Worm (Caenorhabditis elegans) whole organism, midembryonic: ENCODE data around the gene glb-30.

Experiments
- T22C8.4 ChIP-seq: fragments of 200-800 bp; sonication (Bioruptor generic); IDR thresholded peaks from 2 replicates; pipeline ENCODE4 v1.3.6; 2022; ENCODE audit warnings: missing genetic modification characterization, missing compliant biosample characterization
- cog-1 ChIP-seq: sonication (generic microtip); optimal IDR thresholded peaks from 2 replicates; lab custom pipeline; 2016; ENCODE audit warnings: missing genetic modification characterization, missing compliant biosample characterization
- flt-1 ChIP-seq: fragments of 200-800 bp; sonication (Bioruptor generic); IDR thresholded peaks from 2 replicates; pipeline ENCODE4 v1.3.6; 2022; ENCODE audit warnings: missing genetic modification characterization, missing compliant biosample characterization
- klf-2 ChIP-seq: fragments of 200-800 bp; sonication (Bioruptor generic); conservative IDR thresholded peaks from 2 replicates; pipeline ENCODE4 v1.3.6; 2022; ENCODE audit warnings: missing genetic modification reagents, missing genetic modification characterization, missing compliant biosample characterization
- med-1 ChIP-seq: sonication (generic microtip); optimal IDR thresholded peaks from 2 replicates; lab custom pipeline; 2017; ENCODE audit warnings: missing genetic modification characterization, mild to moderate bottlenecking, missing compliant biosample characterization, antibody characterized with exemption, missing genetic modification reagents; ENCODE audit not compliant: insufficient read depth
- ref-1 ChIP-seq: fragments of 200-800 bp; sonication (Bioruptor generic); conservative IDR thresholded peaks from 2 replicates; pipeline ENCODE4 v1.3.6; 2022; ENCODE audit warnings: missing genetic modification reagents, missing genetic modification characterization, missing compliant biosample characterization
- tab-1 ChIP-seq: fragments of 200-800 bp; sonication (Bioruptor generic); IDR thresholded peaks from 2 replicates; pipeline ENCODE4 v1.3.6; 2022; ENCODE audit warnings: missing genetic modification characterization, missing compliant biosample characterization
- ztf-23 ChIP-seq: fragments of 200-800 bp; sonication (Bioruptor generic); IDR thresholded peaks from 2 replicates; pipeline ENCODE4 v1.3.6; 2022; ENCODE audit warnings: missing genetic modification reagents, missing genetic modification characterization, missing compliant biosample characterization
- ztf-29 ChIP-seq: fragments of 200-800 bp; sonication (Bioruptor generic); IDR thresholded peaks from 2 replicates; pipeline ENCODE4 v1.3.6; 2022; ENCODE audit warnings: missing genetic modification reagents, missing genetic modification characterization, missing compliant biosample characterization

glb-30 gene

DNA sequence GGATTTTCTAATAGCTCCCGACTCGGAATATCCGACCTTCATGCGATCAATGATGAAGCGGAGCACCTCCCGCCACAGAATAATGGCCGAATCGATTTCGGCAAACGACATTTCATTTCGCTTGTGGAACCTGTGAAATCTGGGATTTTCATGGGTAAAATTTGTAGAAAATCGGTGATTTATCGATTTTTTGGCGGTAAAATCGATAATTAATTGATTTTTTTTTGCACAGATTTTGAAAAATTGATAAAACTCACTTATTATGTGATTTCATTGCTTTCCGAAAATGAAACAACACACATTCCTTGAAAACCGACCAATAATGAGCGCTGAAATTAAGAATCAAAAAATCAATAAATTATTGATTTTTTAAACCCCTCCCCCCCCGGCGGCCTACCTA, 1.5 kb downstream of the glb-30 start:
- TF ChIP-seq T22C8.4 (GFP tag; lab: Robert Waterston, UW) = peak; percentile 72
- no peak for TF ChIP-seq flt-1 (GFP tag; lab: Robert Waterston, UW)

DNA sequence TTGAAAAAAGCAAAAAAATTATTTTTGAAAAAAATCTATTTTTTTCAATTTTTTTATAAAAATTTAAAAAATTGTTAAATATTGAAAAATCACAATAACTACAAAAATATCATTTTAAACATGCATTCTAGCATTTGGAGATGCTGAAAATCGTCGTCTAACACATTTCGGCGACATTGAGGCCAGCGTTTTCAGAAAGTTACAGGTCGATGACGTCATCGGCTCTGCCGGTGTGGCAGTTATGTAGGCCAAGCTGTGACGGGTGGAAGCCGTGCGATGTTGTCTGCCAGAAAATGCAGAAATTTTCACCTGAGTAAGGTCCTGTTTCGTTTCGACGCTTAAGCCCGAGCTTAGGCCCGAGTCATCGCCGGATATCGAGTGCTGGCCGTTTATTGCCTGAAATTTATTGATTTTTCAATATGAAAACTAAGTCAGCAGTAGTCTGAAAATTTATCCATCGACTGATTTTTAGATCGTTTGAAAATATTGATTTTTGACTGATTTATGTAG, 2.6 kb downstream of the glb-30 start, which contains the start of gene Y22D7AR.3:
TSS of gene Y22D7AR.3 (minus strand) at position 51 of the 510 bp plus-strand sequence.
- TF ChIP-seq cog-1 = no peak
- TF ChIP-seq T22C8.4 (GFP tag; lab: Robert Waterston, UW) = 0 out of 2 replicates have a peak, but pooled peaks have one; percentile 7
- TF ChIP-seq ztf-23 (GFP tag; lab: Robert Waterston, UW) = no peak

DNA sequence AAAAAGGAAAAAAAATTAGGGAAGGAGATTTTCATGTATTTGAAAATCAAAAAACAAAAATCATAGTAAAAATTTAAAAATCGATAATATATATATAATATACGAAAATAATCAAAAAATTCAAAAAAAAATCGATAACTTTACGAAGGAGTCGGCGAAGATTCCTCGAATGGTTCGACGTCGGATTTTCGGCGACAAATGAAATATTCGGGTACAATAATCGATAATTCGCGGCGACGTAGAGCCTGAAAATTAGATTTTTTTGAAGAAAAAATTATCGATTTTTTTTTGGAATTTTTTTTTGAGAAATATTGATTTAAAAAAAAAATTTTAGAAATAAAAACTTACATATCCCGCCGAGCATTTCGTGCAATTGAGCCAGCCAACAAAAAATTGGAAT, 3.0 kb downstream of the glb-30 start:
- no peak for TF ChIP-seq ztf-23 (GFP tag; lab: Robert Waterston, UW)
- peak; percentile 64; the same call in 1 of the 2 replicates for TF ChIP-seq T22C8.4 (GFP tag; lab: Robert Waterston, UW)

DNA sequence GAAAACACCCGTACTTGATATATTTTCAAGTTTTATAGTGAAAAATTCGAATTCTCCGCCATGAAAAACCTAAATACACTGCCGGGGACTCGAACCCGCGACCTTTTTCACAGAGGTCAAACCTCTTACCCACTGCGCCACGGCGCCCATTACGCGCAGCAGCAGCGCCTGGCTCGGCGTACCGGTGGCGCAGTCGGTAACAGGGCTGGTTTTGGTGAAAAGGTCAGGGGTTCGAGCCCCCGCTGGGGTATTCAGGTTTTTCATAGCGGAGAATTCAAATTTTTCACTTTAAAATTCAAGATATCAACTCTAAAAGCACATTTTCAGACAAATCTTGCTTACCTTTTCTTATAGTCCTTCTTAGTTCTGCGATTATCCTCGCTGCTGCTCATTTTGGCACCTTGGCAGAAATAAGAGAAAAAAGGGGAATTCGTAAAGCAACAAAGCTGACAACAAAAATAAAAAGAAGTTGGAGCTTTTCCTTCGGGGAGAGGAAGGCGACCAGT, 3.6 kb downstream of the glb-30 start, which contains the start of gene Y22D7AL.16:
TSS of gene Y22D7AL.16 (minus strand) at position 456 of the 506 bp plus-strand sequence.
- TF ChIP-seq T22C8.4 (GFP tag; lab: Robert Waterston, UW) (no peak), tab-1 (GFP tag; lab: Robert Waterston, UW) (no peak), ztf-29 (GFP tag; lab: Robert Waterston, UW) (no peak)

DNA sequence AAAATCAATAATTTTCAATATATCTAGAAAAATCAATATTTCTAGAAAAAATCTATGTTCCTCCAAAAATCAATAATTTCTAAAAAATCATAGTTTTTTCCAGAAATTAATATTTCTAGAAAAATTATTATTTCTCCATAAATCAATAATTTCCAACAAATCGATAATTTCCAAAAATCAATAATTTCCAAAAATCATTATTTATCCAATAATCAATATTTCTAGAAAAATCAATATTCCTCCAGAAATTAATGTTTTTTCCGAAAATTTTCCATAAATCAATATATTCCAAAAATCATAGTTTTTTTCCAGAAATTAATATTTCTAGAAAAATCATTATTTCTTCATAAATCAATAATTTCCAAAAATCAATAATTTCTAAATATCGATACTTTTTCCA, 5.4 kb downstream of the glb-30 start:
- peak; percentile 67 for TF ChIP-seq T22C8.4 (GFP tag; lab: Robert Waterston, UW)
- TF ChIP-seq klf-2 (GFP tag; lab: Robert Waterston, UW) = no peak

DNA sequence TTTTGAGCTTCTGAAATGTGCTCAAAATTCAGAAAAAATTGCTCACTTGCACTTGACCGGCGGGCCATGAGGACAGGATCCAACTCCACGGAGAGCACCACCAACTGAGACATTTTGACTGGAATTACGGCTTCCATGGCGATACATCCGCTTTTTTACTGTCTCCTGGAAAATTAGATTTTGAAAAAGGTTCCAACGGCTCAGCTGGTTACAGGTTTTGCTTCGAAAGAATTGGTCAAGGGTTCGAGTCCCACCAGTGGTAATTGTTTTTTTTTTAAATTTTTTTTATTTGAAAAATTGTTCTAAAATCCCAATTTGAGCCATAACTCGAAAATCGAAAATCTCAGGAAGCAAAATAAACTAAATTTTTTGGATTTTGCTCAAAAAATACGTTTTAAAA, 6.0 kb downstream of the glb-30 start:
- TF ChIP-seq tab-1 (GFP tag; lab: Robert Waterston, UW) (no peak), ztf-29 (GFP tag; lab: Robert Waterston, UW) (no peak), ref-1 (GFP tag; lab: Robert Waterston, UW) (no peak)

DNA sequence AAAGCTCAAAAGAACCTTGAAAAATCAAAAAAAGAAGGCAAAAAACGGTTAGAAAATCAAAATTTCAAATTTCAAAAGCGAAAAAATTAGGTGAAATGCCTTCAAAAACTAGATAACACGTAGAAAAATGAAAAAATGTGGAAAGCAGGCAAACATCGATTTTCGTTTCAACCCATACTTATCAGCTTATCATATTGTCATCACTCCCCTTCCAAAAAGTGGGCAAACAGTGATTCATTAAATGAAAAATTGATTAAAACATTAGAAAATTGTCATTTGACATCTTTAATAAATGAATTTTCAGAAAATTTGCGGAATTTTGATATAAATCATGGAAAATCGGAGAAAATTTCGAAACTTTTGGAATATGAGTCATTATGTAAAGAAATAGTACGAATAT, 7.4 kb downstream of the glb-30 start:
- TF ChIP-seq ztf-23 (GFP tag; lab: Robert Waterston, UW) = no peak
- TF ChIP-seq T22C8.4 (GFP tag; lab: Robert Waterston, UW) = no peak
- no peak for TF ChIP-seq ztf-29 (GFP tag; lab: Robert Waterston, UW)
- TF ChIP-seq cog-1 = no peak
- no peak for TF ChIP-seq med-1 (GFP tag; lab: Kevin White, UChicago)
- no peak for TF ChIP-seq klf-2 (GFP tag; lab: Robert Waterston, UW)
- no peak for TF ChIP-seq flt-1 (GFP tag; lab: Robert Waterston, UW)
- TF ChIP-seq ref-1 (GFP tag; lab: Robert Waterston, UW) = no peak
- no peak for TF ChIP-seq tab-1 (GFP tag; lab: Robert Waterston, UW)

DNA sequence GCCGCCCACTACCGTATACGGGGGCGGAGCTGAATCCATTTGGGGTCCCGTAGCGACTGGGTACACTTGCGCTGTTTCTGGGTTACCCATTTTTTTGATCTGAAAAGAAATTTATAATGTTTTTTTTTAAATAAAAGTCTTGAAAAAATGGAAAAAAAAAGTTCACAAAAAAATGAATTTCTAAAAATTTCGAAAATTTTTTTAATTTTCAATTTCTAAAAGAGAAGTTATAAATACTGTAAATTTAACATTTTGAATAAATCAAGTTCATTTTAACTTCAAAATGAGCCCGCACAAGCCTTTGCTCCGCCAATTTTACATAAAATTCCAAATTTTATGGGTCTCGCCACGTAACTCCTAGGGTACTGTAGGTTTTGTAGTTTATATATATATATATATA, 8.7 kb downstream of the glb-30 start, which contains the start of gene Y22D7AL.15:
TSS of gene Y22D7AL.15 (minus strand) at position 101 of the 400 bp plus-strand sequence.
- TF ChIP-seq flt-1 (GFP tag; lab: Robert Waterston, UW) = no peak
- no peak for TF ChIP-seq ref-1 (GFP tag; lab: Robert Waterston, UW)
- TF ChIP-seq T22C8.4 (GFP tag; lab: Robert Waterston, UW) = no peak
- TF ChIP-seq tab-1 (GFP tag; lab: Robert Waterston, UW) = no peak
- no peak for TF ChIP-seq med-1 (GFP tag; lab: Kevin White, UChicago)
- no peak for TF ChIP-seq ztf-23 (GFP tag; lab: Robert Waterston, UW)
- TF ChIP-seq cog-1 = no peak
- TF ChIP-seq ztf-29 (GFP tag; lab: Robert Waterston, UW) = no peak
- no peak for TF ChIP-seq klf-2 (GFP tag; lab: Robert Waterston, UW)

DNA sequence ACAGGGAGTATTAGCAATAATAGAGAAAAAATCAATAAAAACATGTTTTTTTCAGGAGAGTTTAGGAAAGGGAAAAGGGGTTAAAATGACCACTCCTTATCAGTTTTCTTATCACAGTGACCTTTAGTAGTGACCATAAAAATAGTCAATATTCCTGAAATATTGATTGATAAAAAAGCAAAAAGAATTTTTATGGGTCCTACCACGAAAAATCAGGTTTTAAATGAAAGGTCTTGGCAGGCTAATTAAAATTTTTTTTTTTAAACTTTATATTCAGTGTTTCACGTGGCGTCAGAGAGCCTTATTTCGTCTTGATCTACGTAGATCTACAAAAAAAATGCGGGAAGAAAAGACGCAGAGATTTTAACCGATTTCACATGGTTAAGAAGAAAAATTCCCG, 11.0 kb downstream of the glb-30 start, which contains the start of gene cht-4:
TSS of gene cht-4 (minus strand) at position 101 of the 400 bp plus-strand sequence.
- TF ChIP-seq T22C8.4 (GFP tag; lab: Robert Waterston, UW) (0 out of 2 replicates have a peak, but pooled peaks have one; percentile 33), flt-1 (GFP tag; lab: Robert Waterston, UW) (no peak), tab-1 (GFP tag; lab: Robert Waterston, UW) (no peak)

DNA sequence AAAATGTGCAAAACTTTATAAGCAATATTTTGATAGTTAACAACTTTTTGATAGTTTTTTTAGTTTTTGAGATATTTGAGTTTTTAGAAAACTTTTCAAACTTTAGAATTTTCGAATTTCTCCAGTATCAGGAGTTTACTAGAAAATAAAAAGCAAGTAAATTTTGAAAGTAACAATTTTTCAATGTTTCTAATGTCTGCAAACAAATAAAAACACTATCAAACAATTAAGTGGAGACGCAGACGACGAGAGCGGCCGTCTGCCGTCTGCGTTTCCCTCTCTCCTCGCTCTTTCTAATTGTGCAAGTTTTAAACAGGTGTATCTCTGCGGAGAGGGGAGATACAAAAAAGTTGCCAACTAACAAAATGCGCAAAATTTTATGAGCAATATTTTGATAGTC, 15.5 kb downstream of the glb-30 start:
- TF ChIP-seq ztf-29 (GFP tag; lab: Robert Waterston, UW) = no peak
- no peak for TF ChIP-seq tab-1 (GFP tag; lab: Robert Waterston, UW)
- no peak for TF ChIP-seq ztf-23 (GFP tag; lab: Robert Waterston, UW)
- TF ChIP-seq cog-1 = no peak
- no peak for TF ChIP-seq flt-1 (GFP tag; lab: Robert Waterston, UW)
- TF ChIP-seq T22C8.4 (GFP tag; lab: Robert Waterston, UW) = no peak
- TF ChIP-seq med-1 (GFP tag; lab: Kevin White, UChicago) = no peak
- TF ChIP-seq klf-2 (GFP tag; lab: Robert Waterston, UW) = no peak
- TF ChIP-seq ref-1 (GFP tag; lab: Robert Waterston, UW) = no peak

DNA sequence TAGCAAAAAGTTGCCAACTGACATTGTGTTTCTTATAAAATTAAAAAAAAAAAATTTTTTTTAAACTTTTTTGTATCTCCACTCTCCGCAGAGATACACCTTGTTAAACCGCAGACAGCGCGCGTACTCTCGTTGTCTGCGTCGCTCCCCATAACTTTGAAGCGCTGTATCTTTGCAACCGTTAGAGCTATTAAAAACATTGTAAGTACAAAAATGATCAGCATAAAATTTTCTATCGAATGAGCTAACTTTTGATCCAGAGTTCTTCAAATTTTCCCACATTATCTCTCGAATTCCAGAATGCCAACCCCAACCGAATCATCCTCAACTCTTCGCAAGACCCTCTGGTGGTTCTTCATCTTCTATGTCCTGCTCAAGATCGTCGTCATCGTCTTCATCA, 16.2 kb downstream of the glb-30 start, which contains the start of gene Y22D7AL.1:
TSS of gene Y22D7AL.1 (plus strand) at position 301 of the 400 bp plus-strand sequence.
- TF ChIP-seq T22C8.4 (GFP tag; lab: Robert Waterston, UW) = no peak
